Fruit fly (Drosophila melanogaster) whole organism, prepupa: ENCODE data around the gene CG8349.
A peak's percentile ranks its signal among the peaks of the same experiment; 100 is the strongest.

ENCODE experiments used
- Blimp-1 ChIP-seq: fragments of 200-800 bp; sonication (Bioruptor generic); optimal IDR thresholded peaks from 3 replicates; lab custom pipeline; 2017; ENCODE audit warnings: missing biosample characterization, missing genetic modification characterization, mild to moderate bottlenecking, moderate library complexity, missing genetic modification reagents
- CG10631 ChIP-seq: fragments of 200-800 bp; sonication (Bioruptor generic); optimal IDR thresholded peaks from 2 replicates; lab custom pipeline; 2016; ENCODE audit warnings: missing biosample characterization, missing genetic modification characterization
- CG10669 ChIP-seq: fragments of 200-800 bp; sonication (Bioruptor generic); optimal IDR thresholded peaks from 3 replicates; lab custom pipeline; 2018; ENCODE audit warnings: missing biosample characterization, mild to moderate bottlenecking, missing genetic modification characterization, moderate library complexity
- CG11294 ChIP-seq: fragments of 200-800 bp; sonication (Bioruptor generic); IDR thresholded peaks from 2 replicates; pipeline ENCODE4 v1.3.6; 2022; ENCODE audit warnings: missing biosample characterization, missing genetic modification characterization
- CG11762 ChIP-seq: fragments of 200-800 bp; sonication (Bioruptor generic); optimal IDR thresholded peaks from 3 replicates; lab custom pipeline; 2016; ENCODE audit warnings: missing biosample characterization, missing genetic modification characterization; ENCODE audit not compliant: insufficient read depth
- CG15336 ChIP-seq: fragments of 200-800 bp; sonication (Bioruptor generic); IDR thresholded peaks from 2 replicates; pipeline ENCODE4 v1.3.6; 2022; ENCODE audit warnings: missing biosample characterization, missing genetic modification characterization
- CG16779 ChIP-seq: fragments of 200-800 bp; sonication (Bioruptor generic); optimal IDR thresholded peaks from 3 replicates; lab custom pipeline; 2017; ENCODE audit warnings: missing biosample characterization, mild to moderate bottlenecking, missing genetic modification characterization
- CG3032 ChIP-seq: fragments of 200-800 bp; optimal IDR thresholded peaks from 2 replicates; lab custom pipeline; 2019; ENCODE audit warnings: missing biosample characterization, mild to moderate bottlenecking, missing genetic modification characterization, moderate library complexity
- CG31627 ChIP-seq: fragments of 200-800 bp; sonication (Bioruptor generic); optimal IDR thresholded peaks from 3 replicates; lab custom pipeline; 2016; ENCODE audit warnings: missing biosample characterization, missing genetic modification characterization
- CG32006 ChIP-seq: fragments of 200-800 bp; sonication (Bioruptor generic); optimal IDR thresholded peaks from 3 replicates; lab custom pipeline; 2017; ENCODE audit warnings: missing biosample characterization, mild to moderate bottlenecking, missing genetic modification characterization
- CG34406 ChIP-seq: fragments of 200-800 bp; sonication (Bioruptor generic); optimal IDR thresholded peaks from 3 replicates; lab custom pipeline; 2016; ENCODE audit warnings: missing biosample characterization, missing genetic modification characterization
- CG3919 ChIP-seq: fragments of 200-800 bp; sonication (Bioruptor generic); optimal IDR thresholded peaks from 3 replicates; lab custom pipeline; 2016; ENCODE audit warnings: missing biosample characterization, missing genetic modification characterization
- CG6163 ChIP-seq: fragments of 200-800 bp; sonication (Bioruptor generic); IDR thresholded peaks from 3 replicates; pipeline ENCODE4 v1.3.6; 2022; ENCODE audit warnings: missing biosample characterization, missing genetic modification characterization
- CG6276 ChIP-seq: fragments of 200-800 bp; sonication (Bioruptor generic); optimal IDR thresholded peaks from 2 replicates; lab custom pipeline; 2017; ENCODE audit warnings: missing biosample characterization, mild to moderate bottlenecking, missing genetic modification characterization
- CG6792 ChIP-seq: fragments of 200-800 bp; sonication (Bioruptor generic); optimal IDR thresholded peaks from 3 replicates; lab custom pipeline; 2016; ENCODE audit warnings: missing biosample characterization, missing genetic modification characterization
- CG6808 ChIP-seq: fragments of 200-800 bp; sonication (Bioruptor generic); optimal IDR thresholded peaks from 3 replicates; lab custom pipeline; 2017; ENCODE audit warnings: missing biosample characterization, missing genetic modification characterization, mild to moderate bottlenecking, moderate library complexity, missing genetic modification reagents
- CG7368 ChIP-seq: fragments of 200-800 bp; sonication (Bioruptor generic); optimal IDR thresholded peaks from 3 replicates; lab custom pipeline; 2016; ENCODE audit warnings: missing biosample characterization, missing genetic modification characterization
- CG8119 ChIP-seq: fragments of 200-800 bp; sonication (Bioruptor generic); IDR thresholded peaks from 3 replicates; pipeline ENCODE4 v1.3.6; 2022; ENCODE audit warnings: missing biosample characterization, missing genetic modification characterization
- CG8319 ChIP-seq: fragments of 200-800 bp; sonication (Bioruptor generic); optimal IDR thresholded peaks from 3 replicates; lab custom pipeline; 2016; ENCODE audit warnings: missing biosample characterization, missing genetic modification characterization
- CG9139 ChIP-seq: fragments of 200-800 bp; sonication (Bioruptor generic); optimal IDR thresholded peaks from 3 replicates; lab custom pipeline; 2017; ENCODE audit warnings: missing biosample characterization, mild to moderate bottlenecking, missing genetic modification characterization
- Eip75B ChIP-seq: fragments of 200-800 bp; sonication (Bioruptor generic); optimal IDR thresholded peaks from 3 replicates; lab custom pipeline; 2016; ENCODE audit warnings: missing biosample characterization, missing genetic modification characterization
- Eip78C ChIP-seq: fragments of 200-800 bp; sonication (Bioruptor generic); peaks from one replicate; lab custom pipeline; 2016; ENCODE audit warnings: missing biosample characterization, missing genetic modification characterization
- Eip93F ChIP-seq: fragments of 200-800 bp; sonication (Bioruptor generic); optimal IDR thresholded peaks from 2 replicates; lab custom pipeline; 2016; ENCODE audit warnings: missing biosample characterization, mild to moderate bottlenecking, missing genetic modification characterization
- Ets21C ChIP-seq: fragments of 200-800 bp; sonication (Bioruptor generic); optimal IDR thresholded peaks from 3 replicates; lab custom pipeline; 2016; ENCODE audit warnings: missing biosample characterization, missing genetic modification characterization
- Ets96B ChIP-seq: fragments of 200-800 bp; optimal IDR thresholded peaks from 2 replicates; lab custom pipeline; 2019; ENCODE audit warnings: missing biosample characterization, mild to moderate bottlenecking, missing genetic modification characterization, moderate library complexity
- Hr38 ChIP-seq: sonication (Bioruptor generic); optimal IDR thresholded peaks from 2 replicates; lab custom pipeline; 2016; ENCODE audit warnings: missing biosample characterization, missing genetic modification characterization
- Hr39 ChIP-seq: fragments of 200-800 bp; sonication (Bioruptor generic); optimal IDR thresholded peaks from 2 replicates; lab custom pipeline; 2016; ENCODE audit warnings: missing biosample characterization, missing genetic modification characterization
- Hr4 ChIP-seq: fragments of 200-800 bp; sonication (Bioruptor generic); optimal IDR thresholded peaks from 3 replicates; lab custom pipeline; 2016; ENCODE audit warnings: missing biosample characterization, missing genetic modification characterization
- Lpt ChIP-seq: fragments of 200-800 bp; sonication (Bioruptor generic); optimal IDR thresholded peaks from 3 replicates; lab custom pipeline; 2016; ENCODE audit warnings: missing biosample characterization, missing genetic modification characterization
- Met ChIP-seq: fragments of 200-800 bp; sonication (Bioruptor generic); optimal IDR thresholded peaks from 3 replicates; lab custom pipeline; 2016; ENCODE audit warnings: missing biosample characterization, missing genetic modification characterization
- OdsH ChIP-seq: fragments of 200-800 bp; sonication (Bioruptor generic); optimal IDR thresholded peaks from 3 replicates; lab custom pipeline; 2016; ENCODE audit warnings: missing biosample characterization, missing genetic modification characterization
- Smox ChIP-seq: fragments of 200-800 bp; sonication (Bioruptor generic); optimal IDR thresholded peaks from 3 replicates; lab custom pipeline; 2016; ENCODE audit warnings: missing biosample characterization, missing genetic modification characterization
- Sox102F ChIP-seq: fragments of 200-800 bp; sonication (Bioruptor generic); optimal IDR thresholded peaks from 2 replicates; lab custom pipeline; 2016; ENCODE audit warnings: missing biosample characterization, mild to moderate bottlenecking, missing genetic modification characterization
- Sox14 ChIP-seq: fragments of 200-800 bp; sonication (Bioruptor generic); optimal IDR thresholded peaks from 3 replicates; lab custom pipeline; 2016; ENCODE audit warnings: missing biosample characterization, missing genetic modification characterization
- Sox15 ChIP-seq: fragments of 200-800 bp; sonication (Bioruptor generic); optimal IDR thresholded peaks from 3 replicates; lab custom pipeline; 2016; ENCODE audit warnings: missing biosample characterization, missing genetic modification characterization
- achi ChIP-seq: fragments of 200-800 bp; sonication (Bioruptor generic); optimal IDR thresholded peaks from 3 replicates; lab custom pipeline; 2016; ENCODE audit warnings: missing biosample characterization, missing genetic modification characterization
- acj6 ChIP-seq: fragments of 200-800 bp; sonication (Bioruptor generic); optimal IDR thresholded peaks from 3 replicates; lab custom pipeline; 2016; ENCODE audit warnings: missing biosample characterization, missing genetic modification characterization
- cyc ChIP-seq: fragments of 200-800 bp; sonication (Bioruptor generic); optimal IDR thresholded peaks from 3 replicates; lab custom pipeline; 2016; ENCODE audit warnings: missing biosample characterization, missing genetic modification characterization
- dsx ChIP-seq: fragments of 200-800 bp; optimal IDR thresholded peaks from 3 replicates; lab custom pipeline; 2019; ENCODE audit warnings: missing biosample characterization, mild to moderate bottlenecking, missing genetic modification characterization, moderate library complexity; ENCODE audit not compliant: poor library complexity, severe bottlenecking
- esn ChIP-seq: fragments of 200-800 bp; sonication (Bioruptor generic); optimal IDR thresholded peaks from 2 replicates; lab custom pipeline; 2016; ENCODE audit warnings: missing biosample characterization, mild to moderate bottlenecking, missing genetic modification characterization, moderate library complexity
- fkh ChIP-seq: fragments of 200-800 bp; sonication (Bioruptor generic); optimal IDR thresholded peaks from 3 replicates; lab custom pipeline; 2017; ENCODE audit warnings: missing biosample characterization, mild to moderate bottlenecking, missing genetic modification characterization, moderate library complexity
- lz ChIP-seq: fragments of 200-800 bp; sonication (Bioruptor generic); optimal IDR thresholded peaks from 3 replicates; lab custom pipeline; 2016; ENCODE audit warnings: missing biosample characterization, missing genetic modification characterization
- net ChIP-seq: fragments of 200-800 bp; sonication (Bioruptor generic); optimal IDR thresholded peaks from 3 replicates; lab custom pipeline; 2016; ENCODE audit warnings: missing biosample characterization, missing genetic modification characterization
- pdm3 ChIP-seq: fragments of 200-800 bp; sonication (Bioruptor generic); optimal IDR thresholded peaks from 3 replicates; lab custom pipeline; 2016; ENCODE audit warnings: missing biosample characterization, missing genetic modification characterization
- salr ChIP-seq, 2 experiments: fragments of 200-800 bp; sonication (Bioruptor generic); optimal IDR thresholded peaks; 3 replicates each; lab custom pipeline; 2016 to 2018; ENCODE audit warnings: missing biosample characterization in 2 of 2, missing genetic modification characterization in 2 of 2, mild to moderate bottlenecking in 1 of 2
- spab ChIP-seq: fragments of 200-800 bp; sonication (Bioruptor generic); optimal IDR thresholded peaks from 2 replicates; lab custom pipeline; 2017; ENCODE audit warnings: missing biosample characterization, mild to moderate bottlenecking, missing genetic modification characterization, missing genetic modification reagents
- ss ChIP-seq, 2 experiments: fragments of 200-800 bp; sonication (Bioruptor generic); optimal IDR thresholded peaks; 2 replicates in 1 of 2; 3 replicates in 1 of 2; lab custom pipeline; 2017 to 2018; ENCODE audit warnings: mild to moderate bottlenecking in 2 of 2, missing biosample characterization in 2 of 2, missing genetic modification characterization in 2 of 2, moderate library complexity in 1 of 2
- svp ChIP-seq: fragments of 200-800 bp; sonication (Bioruptor generic); peaks from one replicate; lab custom pipeline; 2016; ENCODE audit warnings: missing biosample characterization, missing genetic modification characterization
- topi ChIP-seq: fragments of 200-800 bp; sonication (Bioruptor generic); optimal IDR thresholded peaks from 3 replicates; lab custom pipeline; 2016; ENCODE audit warnings: missing biosample characterization, missing genetic modification characterization
- vri ChIP-seq: fragments of 200-800 bp; sonication (Bioruptor generic); optimal IDR thresholded peaks from 3 replicates; lab custom pipeline; 2016; ENCODE audit warnings: missing biosample characterization, mild to moderate bottlenecking, missing genetic modification characterization

Gene CG8349

dm6 chr2L:8211070-8211469, 4.6 kb upstream of the CG8349 start, which contains the start of gene Ssb-c31a:
Gene Ssb-c31a (plus strand): TSS chr2L:8211347.
- peak; percentile 70 for TF ChIP-seq Eip75B (GFP tag; lab: Kevin White, UChicago)
- TF ChIP-seq spab (GFP tag; lab: Kevin White, UChicago), result no peak
- TF ChIP-seq Hr38, result no peak
- TF ChIP-seq CG6276 (GFP tag; lab: Kevin White, UChicago), result no peak
- peak; percentile 72 for TF ChIP-seq esn (GFP tag; lab: Kevin White, UChicago)
- TF ChIP-seq CG32006, result peak; percentile 5
- no peak for TF ChIP-seq CG7368 (GFP tag; lab: Kevin White, UChicago)
- TF ChIP-seq Eip78C (GFP tag; lab: Kevin White, UChicago), result peak; percentile 87
- TF ChIP-seq CG3032 (tag; lab: Kevin White, UChicago), result peak; percentile 44
- TF ChIP-seq CG31627 (GFP tag; lab: Kevin White, UChicago), result peak; percentile 60
- peak; percentile 16 for TF ChIP-seq CG8319 (GFP tag; lab: Kevin White, UChicago)
- peak; percentile 7 for TF ChIP-seq CG11762 (GFP tag; lab: Kevin White, UChicago)
- TF ChIP-seq lz, result peak; percentile 53
- TF ChIP-seq Eip93F (GFP tag; lab: Kevin White, UChicago), result no peak
- TF ChIP-seq OdsH (GFP tag; lab: Kevin White, UChicago), result peak; percentile 62
- no peak for TF ChIP-seq CG15336 (GFP tag; lab: Robert Waterston, UW)
- TF ChIP-seq Ets96B (tag; lab: Kevin White, UChicago), result peak; percentile 40
- peak; percentile 66 for TF ChIP-seq Sox102F (GFP tag; lab: Kevin White, UChicago)
- TF ChIP-seq CG6808 (GFP tag; lab: Kevin White, UChicago), result peak; percentile 50
- peak; percentile 62 for TF ChIP-seq cyc (GFP tag; lab: Kevin White, UChicago)
- no peak for TF ChIP-seq Blimp-1 (GFP tag; lab: Kevin White, UChicago)
- peak; percentile 64 for TF ChIP-seq CG3919
- TF ChIP-seq CG9139 (GFP tag; lab: Kevin White, UChicago), result peak; percentile 5
- TF ChIP-seq CG10669 (GFP tag; lab: Kevin White, UChicago), result peak; percentile 26
- no peak for TF ChIP-seq CG16779 (tag; lab: Kevin White, UChicago)
- TF ChIP-seq CG10631 (GFP tag; lab: Kevin White, UChicago), result peak; percentile 54
- TF ChIP-seq net (GFP tag; lab: Kevin White, UChicago), result no peak
- TF ChIP-seq fkh, result no peak
- peak; percentile 64 for TF ChIP-seq topi (GFP tag; lab: Kevin White, UChicago)
- TF ChIP-seq acj6 (GFP tag; lab: Kevin White, UChicago), result peak; percentile 65
- no peak for TF ChIP-seq CG8119 (GFP tag; lab: Robert Waterston, UW)
- no peak for TF ChIP-seq Sox15 (GFP tag; lab: Kevin White, UChicago)
- TF ChIP-seq CG6792, result peak; percentile 38
- TF ChIP-seq pdm3 (GFP tag; lab: Kevin White, UChicago), result peak; percentile 61
- peak; percentile 57 for TF ChIP-seq Smox (GFP tag; lab: Kevin White, UChicago)
- TF ChIP-seq Met (GFP tag; lab: Kevin White, UChicago), result peak; percentile 69
- peak; percentile 34 to 65 for TF ChIP-seq ss (GFP tag; optimal IDR thresholded peaks at IDR 0.05; lab: Kevin White, UChicago)
- no peak for TF ChIP-seq CG11294 (GFP tag; lab: Robert Waterston, UW)
- peak; percentile 4 for TF ChIP-seq CG34406 (GFP tag; lab: Kevin White, UChicago)
- peak in 1 of 2 experiments; percentile 7 for TF ChIP-seq salr (GFP tag; optimal IDR thresholded peaks at IDR 0.05; lab: Kevin White, UChicago)
- peak; percentile 47 for TF ChIP-seq Hr39
- TF ChIP-seq dsx (GFP tag; lab: Kevin White, UChicago), result peak; percentile 9
- 0 out of 3 replicates have a peak, but pooled peaks have one; percentile 22 for TF ChIP-seq CG6163 (GFP tag; lab: Robert Waterston, UW)
- TF ChIP-seq Ets21C, result peak; percentile 28
- peak; percentile 65 for TF ChIP-seq Sox14 (GFP tag; lab: Kevin White, UChicago)
- TF ChIP-seq svp, result peak; percentile 66
- TF ChIP-seq Lpt (GFP tag; lab: Kevin White, UChicago), result no peak
- peak; percentile 46 for TF ChIP-seq vri
- peak; percentile 50 for TF ChIP-seq Hr4 (GFP tag; lab: Kevin White, UChicago)
- peak; percentile 63 for TF ChIP-seq achi
